In the genomic region with DNA sequence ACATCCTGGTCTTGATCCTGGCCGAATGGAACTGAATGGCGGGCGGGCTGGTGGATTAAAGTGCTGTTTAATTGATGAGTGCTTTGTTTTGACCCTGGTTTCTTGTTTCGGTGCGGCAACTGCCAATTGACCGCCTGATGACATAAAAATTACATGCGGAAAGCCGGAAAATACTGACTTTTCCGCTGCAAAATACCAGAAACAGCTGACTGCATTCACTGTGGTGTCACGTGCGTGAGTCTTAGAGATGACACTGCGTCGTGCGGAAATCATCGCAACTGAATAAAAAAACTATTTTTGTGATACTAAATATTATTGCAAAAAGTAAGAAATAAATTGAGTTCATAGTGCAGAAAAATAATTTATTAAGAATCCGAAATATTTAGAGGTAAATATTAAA, we compare ENCODE assay signal across 5 fruit fly cellular contexts.
TF ChIP-seq lines count a peak whose summit lies in the region.

A gene (minus strand): TSS at position 170 of the 400 bp plus-strand sequence.

- no peak for TF ChIP-seq CTCF in whole organism, embryonic (GFP tag; optimal IDR thresholded peaks at IDR 0.05; lab: Kevin White, UChicago)

TF ChIP-seq in whole organism, adult, 20 proteins besides CTCF, POLR2A, EP300 and RAD21 (continues in another document):
- TF ChIP-seq tj (GFP tag; optimal IDR thresholded peaks at IDR 0.05; lab: Kevin White, UChicago) (peak; percentile 17), cic (GFP tag; optimal IDR thresholded peaks at IDR 0.05; lab: Kevin White, UChicago) (no peak), kay (GFP tag; lab: Kevin White, UChicago; ENCODE audit: borderline replicate concordance) (no peak), pad (GFP tag; optimal IDR thresholded peaks at IDR 0.05; lab: Kevin White, UChicago) (no peak), bab1 (GFP tag; optimal IDR thresholded peaks at IDR 0.05; lab: Kevin White, UChicago) (peak; percentile 57), cnc (optimal IDR thresholded peaks at IDR 0.05; lab: Kevin White, UChicago) (no peak), ovo (GFP tag; optimal IDR thresholded peaks at IDR 0.05; lab: Kevin White, UChicago) (peak; percentile 10), CG12768 (GFP tag; optimal IDR thresholded peaks at IDR 0.05; lab: Kevin White, UChicago) (no peak), Crg-1 (GFP tag; optimal IDR thresholded peaks at IDR 0.05; lab: Kevin White, UChicago) (peak; percentile 30), Hr96 (GFP tag; optimal IDR thresholded peaks at IDR 0.05; lab: Kevin White, UChicago) (no peak), CG11617 (GFP tag; optimal IDR thresholded peaks at IDR 0.05; lab: Kevin White, UChicago) (peak; percentile 48), Clk (GFP tag; optimal IDR thresholded peaks at IDR 0.05; lab: Kevin White, UChicago) (no peak), CG1620 (GFP tag; optimal IDR thresholded peaks at IDR 0.05; lab: Kevin White, UChicago) (peak; percentile 55), CG7045 (GFP tag; optimal IDR thresholded peaks at IDR 0.05; lab: Kevin White, UChicago) (no peak), CG5204 (GFP tag; optimal IDR thresholded peaks at IDR 0.05; lab: Kevin White, UChicago) (no peak), CG14711 (tag; optimal IDR thresholded peaks at IDR 0.05; lab: Kevin White, UChicago) (peak; percentile 53), CG33017 (tag; optimal IDR thresholded peaks at IDR 0.05; lab: Kevin White, UChicago) (no peak), CG7101 (tag; optimal IDR thresholded peaks at IDR 0.05; lab: Kevin White, UChicago) (peak; percentile 44)

TF ChIP-seq in whole organism, embryonic, 481 proteins besides CTCF, POLR2A, EP300 and RAD21 (continues in another document):
- TF ChIP-seq CG1233 (GFP tag; optimal IDR thresholded peaks at IDR 0.05; lab: Kevin White, UChicago) (no peak), CG14441 (GFP tag; IDR thresholded peaks at IDR 0.05; lab: Robert Waterston, UW) (peak; percentile 33; the same call in 1 of the 2 replicates), CG18476 (GFP tag; optimal IDR thresholded peaks at IDR 0.05; lab: Kevin White, UChicago) (peak; percentile 9), Bgb (GFP tag; IDR thresholded peaks at IDR 0.05; lab: Robert Waterston, UW; ENCODE audit: partially characterized antibody) (peak; percentile 95), Elba2 (GFP tag; optimal IDR thresholded peaks at IDR 0.05; lab: Kevin White, UChicago) (peak; percentile 92), Xbp1 (GFP tag; optimal IDR thresholded peaks at IDR 0.05; lab: Kevin White, UChicago) (peak; percentile 62), Optix (GFP tag; IDR thresholded peaks at IDR 0.05; lab: Robert Waterston, UW) (0 out of 3 replicates have a peak, but pooled peaks have one; percentile 12), jumu (GFP tag; optimal IDR thresholded peaks at IDR 0.05; lab: Kevin White, UChicago) (peak; percentile 50), B-H2 (GFP tag; optimal IDR thresholded peaks at IDR 0.05; lab: Kevin White, UChicago) (peak; percentile 32), CG11093 (GFP tag; IDR thresholded peaks at IDR 0.05; lab: Robert Waterston, UW) (no peak), mld (GFP tag; IDR thresholded peaks at IDR 0.05; lab: Robert Waterston, UW; ENCODE audit: partially characterized antibody) (peak; percentile 86; the same call in 2 of the 3 replicates), D19B (GFP tag; optimal IDR thresholded peaks at IDR 0.05; lab: Kevin White, UChicago) (no peak), HLH3B (GFP tag; IDR thresholded peaks at IDR 0.05; lab: Robert Waterston, UW) (peak; percentile 20; the same call in 1 of the 2 replicates), CG33213 (GFP tag; optimal IDR thresholded peaks at IDR 0.05; lab: Kevin White, UChicago) (peak; percentile 11), zen2 (GFP tag; IDR thresholded peaks at IDR 0.05; lab: Robert Waterston, UW; ENCODE audit: partially characterized antibody) (peak; percentile 92), slou (GFP tag; optimal IDR thresholded peaks at IDR 0.05; lab: Kevin White, UChicago) (no peak)

TF ChIP-seq in whole organism, prepupa, 60 proteins besides CTCF, POLR2A, EP300 and RAD21 (continues in another document):
- TF ChIP-seq CG6792 (GFP tag; optimal IDR thresholded peaks at IDR 0.05; lab: Kevin White, UChicago) (no peak), CG31627 (GFP tag; optimal IDR thresholded peaks at IDR 0.05; lab: Kevin White, UChicago) (peak; percentile 47), CG1621 (tag; optimal IDR thresholded peaks at IDR 0.05; lab: Kevin White, UChicago) (peak; percentile 4), Met (GFP tag; optimal IDR thresholded peaks at IDR 0.05; lab: Kevin White, UChicago) (peak; percentile 36), spab (GFP tag; optimal IDR thresholded peaks at IDR 0.05; lab: Kevin White, UChicago) (no peak), dsx (GFP tag; optimal IDR thresholded peaks at IDR 0.05; lab: Kevin White, UChicago; ENCODE audit: poor library complexity, severe bottlenecking) (no peak), CG8319 (GFP tag; optimal IDR thresholded peaks at IDR 0.05; lab: Kevin White, UChicago) (no peak), CG11902 (GFP tag; optimal IDR thresholded peaks at IDR 0.05; lab: Kevin White, UChicago) (no peak), Eip78C (GFP tag; lab: Kevin White, UChicago) (peak; percentile 70), CG9139 (GFP tag; optimal IDR thresholded peaks at IDR 0.05; lab: Kevin White, UChicago) (no peak), cyc (GFP tag; optimal IDR thresholded peaks at IDR 0.05; lab: Kevin White, UChicago) (peak; percentile 42), CG32006 (GFP tag; optimal IDR thresholded peaks at IDR 0.05; lab: Kevin White, UChicago) (no peak), Sox14 (GFP tag; optimal IDR thresholded peaks at IDR 0.05; lab: Kevin White, UChicago) (peak; percentile 41), Eip93F (GFP tag; optimal IDR thresholded peaks at IDR 0.05; lab: Kevin White, UChicago) (no peak), CG11762 (GFP tag; optimal IDR thresholded peaks at IDR 0.05; lab: Kevin White, UChicago; ENCODE audit: insufficient read depth) (no peak), dac (GFP tag; optimal IDR thresholded peaks at IDR 0.05; lab: Kevin White, UChicago) (no peak), CG16779 (tag; optimal IDR thresholded peaks at IDR 0.05; lab: Kevin White, UChicago) (no peak), CG3919 (GFP tag; optimal IDR thresholded peaks at IDR 0.05; lab: Kevin White, UChicago) (peak; percentile 17)

TF ChIP-seq in whole organism, pupa, 21 proteins besides CTCF, POLR2A, EP300 and RAD21:
- TF ChIP-seq gl (tag; optimal IDR thresholded peaks at IDR 0.05; lab: Kevin White, UChicago) (no peak), Pif1A (GFP tag; optimal IDR thresholded peaks at IDR 0.05; lab: Kevin White, UChicago) (no peak), Ets98B (GFP tag; IDR thresholded peaks at IDR 0.05; lab: Robert Waterston, UW) (0 out of 2 replicates have a peak, but pooled peaks have one; percentile 21), fd96Ca (GFP tag; IDR thresholded peaks at IDR 0.05; lab: Robert Waterston, UW) (no peak; the same call in 2 of the 3 replicates), CG4496 (GFP tag; IDR thresholded peaks at IDR 0.05; lab: Robert Waterston, UW) (peak; percentile 57; the same call in 2 of the 3 replicates), CG34367 (tag; optimal IDR thresholded peaks at IDR 0.05; lab: Kevin White, UChicago) (no peak), CG32121 (GFP tag; IDR thresholded peaks at IDR 0.05; lab: Robert Waterston, UW) (0 out of 2 replicates have a peak, but pooled peaks have one; percentile 11), CG15710 (tag; optimal IDR thresholded peaks at IDR 0.05; lab: Kevin White, UChicago) (peak; percentile 15), CG8159 (tag; optimal IDR thresholded peaks at IDR 0.05; lab: Kevin White, UChicago) (no peak)

TF ChIP-seq in whole organism, wandering third instar larva, 38 proteins besides CTCF, POLR2A, EP300 and RAD21 (continues in another document):
- TF ChIP-seq dmrt93B (GFP tag; optimal IDR thresholded peaks at IDR 0.05; lab: Kevin White, UChicago) (no peak), jim (GFP tag; optimal IDR thresholded peaks at IDR 0.05; lab: Kevin White, UChicago) (no peak), Dfd (GFP tag; optimal IDR thresholded peaks at IDR 0.05; lab: Kevin White, UChicago) (no peak), Hr83 (GFP tag; optimal IDR thresholded peaks at IDR 0.05; lab: Kevin White, UChicago; ENCODE audit: poor library complexity, severe bottlenecking) (peak; percentile 21), brk (GFP tag; optimal IDR thresholded peaks at IDR 0.05; lab: Kevin White, UChicago) (no peak), sage (GFP tag; optimal IDR thresholded peaks at IDR 0.05; lab: Kevin White, UChicago) (no peak), tai (GFP tag; optimal IDR thresholded peaks at IDR 0.05; lab: Kevin White, UChicago) (no peak), CrebA (GFP tag; optimal IDR thresholded peaks at IDR 0.05; lab: Kevin White, UChicago; ENCODE audit: borderline replicate concordance) (no peak), lola (GFP tag; optimal IDR thresholded peaks at IDR 0.05; lab: Kevin White, UChicago) (no peak), usp (GFP tag; optimal IDR thresholded peaks at IDR 0.05; lab: Kevin White, UChicago) (no peak), pan (optimal IDR thresholded peaks at IDR 0.05; lab: Kevin White, UChicago) (no peak), br (GFP tag; optimal IDR thresholded peaks at IDR 0.05; lab: Kevin White, UChicago) (peak; percentile 29), CG9705 (GFP tag; optimal IDR thresholded peaks at IDR 0.05; lab: Kevin White, UChicago) (no peak), h (GFP tag; optimal IDR thresholded peaks at IDR 0.05; lab: Kevin White, UChicago) (peak; percentile 41), Sp1 (GFP tag; optimal IDR thresholded peaks at IDR 0.05; lab: Kevin White, UChicago) (peak; percentile 36), N (GFP tag; optimal IDR thresholded peaks at IDR 0.05; lab: Kevin White, UChicago) (no peak), Hnf4 (GFP tag; optimal IDR thresholded peaks at IDR 0.05; lab: Kevin White, UChicago) (no peak), Vsx2 (GFP tag; optimal IDR thresholded peaks at IDR 0.05; lab: Kevin White, UChicago; ENCODE audit: partially characterized antibody) (no peak), ey (GFP tag; optimal IDR thresholded peaks at IDR 0.05; lab: Kevin White, UChicago) (peak; percentile 46), woc (GFP tag; optimal IDR thresholded peaks at IDR 0.05; lab: Kevin White, UChicago) (peak; percentile 87), OdsH (GFP tag; optimal IDR thresholded peaks at IDR 0.05; lab: Kevin White, UChicago) (peak; percentile 21), Jra (GFP tag; optimal IDR thresholded peaks at IDR 0.05; lab: Kevin White, UChicago) (peak; percentile 51), psq (GFP tag; optimal IDR thresholded peaks at IDR 0.05; lab: Kevin White, UChicago) (no peak), Myc (optimal IDR thresholded peaks at IDR 0.05; lab: Kevin White, UChicago) (peak; percentile 5), dsf (GFP tag; optimal IDR thresholded peaks at IDR 0.05; lab: Kevin White, UChicago; ENCODE audit: borderline replicate concordance) (no peak), fru (GFP tag; optimal IDR thresholded peaks at IDR 0.05; lab: Kevin White, UChicago) (peak; percentile 37), rgr (GFP tag; optimal IDR thresholded peaks at IDR 0.05; lab: Kevin White, UChicago) (peak; percentile 43), dl (GFP tag; optimal IDR thresholded peaks at IDR 0.05; lab: Kevin White, UChicago; ENCODE audit: insufficient read depth in 1 of 2, partially characterized antibody in 2 of 2) (no peak), Abd-B (GFP tag; optimal IDR thresholded peaks at IDR 0.05; lab: Kevin White, UChicago) (no peak)
